Worm (Caenorhabditis elegans) whole organism, young adult: ENCODE results near the gene F53H2.3.
A peak's percentile ranks its signal among the peaks of the same experiment; 100 is the strongest.

Source experiments
- F33H1.4 ChIP-seq: fragments of 200-800 bp; sonication (Bioruptor generic); IDR thresholded peaks from 2 replicates; pipeline ENCODE4 v1.3.6; 2022; ENCODE audit warnings: missing genetic modification reagents, missing genetic modification characterization, missing compliant biosample characterization
- F55B11.4 ChIP-seq: sonication (generic microtip); optimal IDR thresholded peaks from 2 replicates; lab custom pipeline; 2016; ENCODE audit warnings: missing compliant biosample characterization, missing genetic modification characterization, borderline replicate concordance; ENCODE audit not compliant: insufficient read depth
- F57A8.1 ChIP-seq: fragments of 200-800 bp; sonication (Bioruptor generic); optimal IDR thresholded peaks from 2 replicates; lab custom pipeline; 2018; ENCODE audit warnings: mild to moderate bottlenecking, missing genetic modification characterization, moderate library complexity, missing compliant biosample characterization
- T26A5.8 ChIP-seq: sonication (generic microtip); optimal IDR thresholded peaks from 2 replicates; lab custom pipeline; 2016; ENCODE audit warnings: missing genetic modification characterization, missing compliant biosample characterization
- Y95B8A.8 ChIP-seq: fragments of 200-800 bp; sonication (Bioruptor generic); IDR thresholded peaks from 2 replicates; pipeline ENCODE4 v1.3.6; 2022; ENCODE audit warnings: missing genetic modification reagents, missing genetic modification characterization, missing compliant biosample characterization
- akir-1 ChIP-seq: fragments of 200-800 bp; sonication (Bioruptor generic); optimal IDR thresholded peaks from 2 replicates; lab custom pipeline; 2018; ENCODE audit warnings: mild to moderate bottlenecking, missing genetic modification characterization, moderate library complexity, missing compliant biosample characterization
- atf-7 ChIP-seq: sonication (generic microtip); optimal IDR thresholded peaks from 2 replicates; lab custom pipeline; 2017; ENCODE audit warnings: mild to moderate bottlenecking, missing genetic modification characterization, missing compliant biosample characterization
- cebp-1 ChIP-seq, 2 experiments: fragments of 200-800 bp in 1 of 2; sonication (Bioruptor generic) in 1 of 2; sonication (generic microtip) in 1 of 2; IDR thresholded peaks in 1 of 2; optimal IDR thresholded peaks in 1 of 2; 2 replicates each; pipeline versions ENCODE4 v1.3.6 to Lab custom; 2017 to 2022; ENCODE audit warnings: missing compliant biosample characterization in 2 of 2, missing genetic modification characterization in 2 of 2, mild to moderate bottlenecking in 1 of 2, missing genetic modification reagents in 1 of 2, moderate library complexity in 1 of 2
- ceh-40 ChIP-seq: fragments of 200-800 bp; sonication (Bioruptor generic); IDR thresholded peaks from 2 replicates; pipeline ENCODE4 v1.3.6; 2022; ENCODE audit warnings: missing genetic modification characterization, missing compliant biosample characterization
- chd-7 ChIP-seq: sonication (generic microtip); optimal IDR thresholded peaks from 2 replicates; lab custom pipeline; 2016; ENCODE audit warnings: mild to moderate bottlenecking, missing genetic modification characterization, moderate library complexity, missing compliant biosample characterization
- dox-1 ChIP-seq: fragments of 200-800 bp; sonication (Bioruptor generic); IDR thresholded peaks from 2 replicates; pipeline ENCODE4 v1.3.6; 2022; ENCODE audit warnings: missing genetic modification reagents, missing genetic modification characterization, missing compliant biosample characterization
- dpff-1 ChIP-seq: sonication (generic microtip); optimal IDR thresholded peaks from 2 replicates; lab custom pipeline; 2017; ENCODE audit warnings: mild to moderate bottlenecking, missing genetic modification characterization, missing compliant biosample characterization
- egrh-3 ChIP-seq: fragments of 200-800 bp; sonication (Bioruptor generic); IDR thresholded peaks from 2 replicates; pipeline ENCODE4 v1.3.6; 2022; ENCODE audit warnings: missing genetic modification reagents, missing genetic modification characterization, missing compliant biosample characterization
- ets-4 ChIP-seq: fragments of 200-800 bp; sonication (Bioruptor generic); optimal IDR thresholded peaks from 2 replicates; lab custom pipeline; 2018; ENCODE audit warnings: mild to moderate bottlenecking, missing genetic modification characterization, missing compliant biosample characterization
- him-1 ChIP-seq: sonication (generic microtip); optimal IDR thresholded peaks from 2 replicates; lab custom pipeline; 2016; ENCODE audit warnings: missing genotype, missing genetic modification reagents, missing genetic modification characterization, missing compliant biosample characterization
- hmg-1.2 ChIP-seq: fragments of 200-800 bp; sonication (Bioruptor generic); IDR thresholded peaks from 2 replicates; pipeline ENCODE4 v1.3.6; 2022; ENCODE audit warnings: missing genetic modification reagents, missing genetic modification characterization, missing compliant biosample characterization
- hrde-1 ChIP-seq: sonication (generic microtip); optimal IDR thresholded peaks from 2 replicates; lab custom pipeline; 2016; ENCODE audit warnings: missing genetic modification characterization, mild to moderate bottlenecking, missing compliant biosample characterization, moderate library complexity, missing genotype, missing genetic modification reagents, borderline replicate concordance
- lag-1 ChIP-seq: fragments of 200-800 bp; sonication (Bioruptor generic); IDR thresholded peaks from 2 replicates; pipeline ENCODE4 v1.3.6; 2022; ENCODE audit warnings: missing genetic modification reagents, missing genetic modification characterization, missing compliant biosample characterization
- let-607 ChIP-seq, 2 experiments: fragments of 200-800 bp in 1 of 2; sonication (Bioruptor generic) in 1 of 2; sonication (generic microtip) in 1 of 2; optimal IDR thresholded peaks; 2 replicates each; lab custom pipeline; 2016 to 2018; ENCODE audit warnings: mild to moderate bottlenecking in 2 of 2, missing compliant biosample characterization in 2 of 2, missing genetic modification characterization in 2 of 2, moderate library complexity in 2 of 2, missing genotype in 1 of 2
- lin-26 ChIP-seq: fragments of 200-800 bp; sonication (Bioruptor generic); IDR thresholded peaks from 2 replicates; pipeline ENCODE4 v1.3.6; 2022; ENCODE audit warnings: missing genetic modification reagents, missing genetic modification characterization, missing compliant biosample characterization
- lin-40 ChIP-seq: sonication (generic microtip); optimal IDR thresholded peaks from 2 replicates; lab custom pipeline; 2016; ENCODE audit warnings: missing genetic modification characterization, mild to moderate bottlenecking, missing compliant biosample characterization, missing genotype, missing genetic modification reagents
- lsl-1 ChIP-seq: fragments of 200-800 bp; sonication (Bioruptor generic); optimal IDR thresholded peaks from 2 replicates; lab custom pipeline; 2018; ENCODE audit warnings: mild to moderate bottlenecking, missing genetic modification characterization, moderate library complexity, missing compliant biosample characterization
- madf-10 ChIP-seq: sonication (generic microtip); optimal IDR thresholded peaks from 2 replicates; lab custom pipeline; 2016; ENCODE audit warnings: mild to moderate bottlenecking, missing genetic modification characterization, missing compliant biosample characterization
- madf-3 ChIP-seq: fragments of 200-800 bp; sonication (Bioruptor generic); IDR thresholded peaks from 2 replicates; pipeline ENCODE4 v1.3.6; 2022; ENCODE audit warnings: missing genetic modification reagents, missing genetic modification characterization, missing compliant biosample characterization
- madf-6 ChIP-seq: fragments of 200-800 bp; sonication (Bioruptor generic); IDR thresholded peaks from 2 replicates; pipeline ENCODE4 v1.3.6; 2022; ENCODE audit warnings: missing genetic modification reagents, missing genetic modification characterization, missing compliant biosample characterization
- madf-8 ChIP-seq: fragments of 200-800 bp; sonication (Bioruptor generic); conservative IDR thresholded peaks from 2 replicates; pipeline ENCODE4 v1.3.6; 2022; ENCODE audit warnings: missing genetic modification reagents, missing genetic modification characterization, missing compliant biosample characterization
- nfyb-1 ChIP-seq: fragments of 200-800 bp; sonication (Bioruptor generic); IDR thresholded peaks from 2 replicates; pipeline ENCODE4 v1.3.6; 2022; ENCODE audit warnings: missing genetic modification reagents, missing genetic modification characterization, missing compliant biosample characterization
- nhr-80 ChIP-seq: sonication (generic microtip); optimal IDR thresholded peaks from 2 replicates; lab custom pipeline; 2016; ENCODE audit warnings: missing genetic modification characterization, missing compliant biosample characterization
- nhr-90 ChIP-seq: sonication (generic microtip); optimal IDR thresholded peaks from 2 replicates; lab custom pipeline; 2016; ENCODE audit warnings: missing genotype, mild to moderate bottlenecking, missing genetic modification characterization, missing compliant biosample characterization
- pha-4 ChIP-seq: fragments of 150-350 bp; sonication (generic microtip); optimal IDR thresholded peaks from 2 replicates; lab custom pipeline; 2014; ENCODE audit warnings: missing biosample characterization, missing genetic modification reagents, missing genetic modification characterization
- rcor-1 ChIP-seq: fragments of 200-800 bp; sonication (Bioruptor generic); IDR thresholded peaks from 2 replicates; pipeline ENCODE4 v1.3.6; 2022; ENCODE audit warnings: missing genetic modification reagents, missing genetic modification characterization, missing compliant biosample characterization
- snpc-4 ChIP-seq, 5 experiments: fragments of 150-350 bp in 1 of 5; sonication (generic microtip) in 4 of 5; optimal IDR thresholded peaks; 2 replicates each; lab custom pipeline; 2014 to 2018; ENCODE audit warnings: missing genetic modification characterization in 5 of 5, missing biosample characterization in 3 of 5, antibody characterized with exemption in 2 of 5, mild to moderate bottlenecking in 2 of 5, missing compliant biosample characterization in 2 of 5, missing genotype in 2 of 5, moderate library complexity in 2 of 5, missing genetic modification reagents in 1 of 5
- unc-62 ChIP-seq: fragments of 150-350 bp; optimal IDR thresholded peaks from 2 replicates; lab custom pipeline; 2014; ENCODE audit warnings: missing biosample characterization, missing genetic modification reagents, missing genetic modification characterization
- zfh-2 ChIP-seq: fragments of 200-800 bp; sonication (Bioruptor generic); conservative IDR thresholded peaks from 2 replicates; pipeline ENCODE4 v1.3.6; 2022; ENCODE audit warnings: missing genetic modification reagents, missing genetic modification characterization, missing compliant biosample characterization
- ztf-22 ChIP-seq: fragments of 200-800 bp; sonication (Bioruptor generic); optimal IDR thresholded peaks from 2 replicates; lab custom pipeline; 2018; ENCODE audit warnings: mild to moderate bottlenecking, missing genetic modification characterization, moderate library complexity, missing compliant biosample characterization
- ztf-25 ChIP-seq: fragments of 200-800 bp; sonication (Bioruptor generic); IDR thresholded peaks from 2 replicates; pipeline ENCODE4 v1.3.6; 2022; ENCODE audit warnings: missing genetic modification reagents, missing genetic modification characterization, missing compliant biosample characterization
- ztf-3 ChIP-seq: fragments of 200-800 bp; sonication (Bioruptor generic); optimal IDR thresholded peaks from 2 replicates; lab custom pipeline; 2018; ENCODE audit warnings: mild to moderate bottlenecking, missing genetic modification characterization, missing compliant biosample characterization
- ztf-6 ChIP-seq: fragments of 200-800 bp; sonication (Bioruptor generic); IDR thresholded peaks from 2 replicates; pipeline ENCODE4 v1.3.6; 2022; ENCODE audit warnings: missing genetic modification reagents, missing genetic modification characterization, missing compliant biosample characterization

Gene F53H2.3

ce11 chrV:20416790-20417189 is 5.2 kb upstream of the F53H2.3 start:
- TF ChIP-seq nhr-80 (tag; lab: Kevin White, UChicago): peak; percentile 14
- TF ChIP-seq ztf-22: no peak
- peak; percentile 19; the same call in 1 of the 2 replicates for TF ChIP-seq cebp-1 (GFP tag; IDR thresholded peaks at IDR 0.05; lab: Robert Waterston, UW)
- TF ChIP-seq cebp-1 (tag; optimal IDR thresholded peaks at IDR 0.05; lab: Kevin White, UChicago): peak; percentile 60

ce11 chrV:20416335-20416734 is 4.8 kb upstream of the F53H2.3 start:
- TF ChIP-seq let-607 (tag; optimal IDR thresholded peaks at IDR 0.05; lab: Kevin White, UChicago) (no peak), F57A8.1 (GFP tag; lab: Kevin White, UChicago) (no peak), madf-6 (GFP tag; lab: Robert Waterston, UW) (no peak), zfh-2 (GFP tag; lab: Robert Waterston, UW) (no peak), nhr-90 (tag; lab: Kevin White, UChicago) (no peak), pha-4 (tag; lab: Kevin White, UChicago) (no peak), F55B11.4 (tag; lab: Kevin White, UChicago) (no peak), madf-10 (tag; lab: Kevin White, UChicago) (no peak), him-1 (no peak), lin-26 (GFP tag; lab: Robert Waterston, UW) (no peak), lag-1 (GFP tag; lab: Robert Waterston, UW) (no peak), ztf-3 (GFP tag; lab: Kevin White, UChicago) (no peak), ztf-25 (GFP tag; lab: Robert Waterston, UW) (no peak), egrh-3 (GFP tag; lab: Robert Waterston, UW) (no peak), ztf-6 (no peak), hrde-1 (tag; lab: Kevin White, UChicago) (no peak), F33H1.4 (GFP tag; lab: Robert Waterston, UW) (no peak), rcor-1 (GFP tag; lab: Robert Waterston, UW) (no peak), dpff-1 (tag; lab: Kevin White, UChicago) (no peak), madf-8 (GFP tag; lab: Robert Waterston, UW) (no peak)

ce11 chrV:20415415-20415814 is 3.9 kb upstream of the F53H2.3 start:
- no peak for TF ChIP-seq cebp-1 (GFP tag; IDR thresholded peaks at IDR 0.05; lab: Robert Waterston, UW)
- TF ChIP-seq cebp-1 (tag; optimal IDR thresholded peaks at IDR 0.05; lab: Kevin White, UChicago): peak; percentile 75
- no peak for TF ChIP-seq T26A5.8 (tag; lab: Kevin White, UChicago)
- TF ChIP-seq madf-3 (GFP tag; lab: Robert Waterston, UW): no peak
- TF ChIP-seq, all 124 proteins: peak for 1

ce11 chrV:20413936-20414335 is 2.4 kb upstream of the F53H2.3 start:
- TF ChIP-seq unc-62 (GFP tag; lab: Kevin White, UChicago) (peak; percentile 42), cebp-1 (GFP tag; IDR thresholded peaks at IDR 0.05; lab: Robert Waterston, UW) (peak; percentile 73), cebp-1 (tag; optimal IDR thresholded peaks at IDR 0.05; lab: Kevin White, UChicago) (peak; percentile 95), lsl-1 (GFP tag; lab: Kevin White, UChicago) (no peak), ztf-25 (GFP tag; lab: Robert Waterston, UW) (no peak)

ce11 chrV:20413426-20413825 is 1.9 kb upstream of the F53H2.3 start:
- peak; percentile 23 for TF ChIP-seq lin-40 (tag; lab: Kevin White, UChicago)
- TF ChIP-seq nhr-80 (tag; lab: Kevin White, UChicago): peak; percentile 80
- TF ChIP-seq nfyb-1 (GFP tag; lab: Robert Waterston, UW): 0 out of 2 replicates have a peak, but pooled peaks have one; percentile 46
- TF ChIP-seq atf-7 (tag; lab: Kevin White, UChicago): peak; percentile 76
- peak; percentile 59 for TF ChIP-seq madf-10 (tag; lab: Kevin White, UChicago)
- TF ChIP-seq cebp-1 (GFP tag; IDR thresholded peaks at IDR 0.05; lab: Robert Waterston, UW): peak; percentile 7; the same call in 1 of the 2 replicates
- no peak for TF ChIP-seq cebp-1 (tag; optimal IDR thresholded peaks at IDR 0.05; lab: Kevin White, UChicago)
- peak in 1 of 2 experiments; percentile 5 for TF ChIP-seq let-607 (tag; optimal IDR thresholded peaks at IDR 0.05; lab: Kevin White, UChicago)
- no peak for TF ChIP-seq akir-1 (GFP tag; lab: Kevin White, UChicago)
- TF ChIP-seq unc-62 (GFP tag; lab: Kevin White, UChicago): peak; percentile 94
- TF ChIP-seq chd-7 (tag; lab: Kevin White, UChicago): peak; percentile 48
- TF ChIP-seq ztf-22: peak; percentile 46
- TF ChIP-seq snpc-4 (GFP tag; optimal IDR thresholded peaks at IDR 0.05; lab: Kevin White, UChicago): no peak
- TF ChIP-seq snpc-4 (tag; optimal IDR thresholded peaks at IDR 0.05; lab: Kevin White, UChicago): peak in 1 of 4 experiments; percentile 6
- peak; percentile 33 for TF ChIP-seq ets-4 (GFP tag; lab: Kevin White, UChicago)
- no peak for TF ChIP-seq dox-1 (GFP tag; lab: Robert Waterston, UW)
- TF ChIP-seq Y95B8A.8 (GFP tag; lab: Robert Waterston, UW): no peak
- TF ChIP-seq ztf-25 (GFP tag; lab: Robert Waterston, UW): no peak
- TF ChIP-seq hmg-1.2 (GFP tag; lab: Robert Waterston, UW): 0 out of 2 replicates have a peak, but pooled peaks have one; percentile 15
- no peak for TF ChIP-seq ceh-40 (GFP tag; lab: Robert Waterston, UW)
